Fruit fly (Drosophila melanogaster) whole organism, embryonic: ENCODE measurements around the gene CG7365.

Experiments used
- Antp ChIP-seq: fragments of 200-800 bp; sonication (Bioruptor generic); optimal IDR thresholded peaks from 3 replicates; lab custom pipeline; 2016; ENCODE audit warnings: missing biosample characterization, missing genetic modification characterization
- BtbVII ChIP-seq: fragments of 200-800 bp; sonication (Bioruptor generic); optimal IDR thresholded peaks from 3 replicates; lab custom pipeline; 2017; ENCODE audit warnings: missing biosample characterization, mild to moderate bottlenecking, missing genetic modification characterization
- CG11560 ChIP-seq: fragments of 200-800 bp; sonication (Bioruptor generic); IDR thresholded peaks from 3 replicates; pipeline ENCODE4 v1.3.6; 2022; ENCODE audit warnings: missing biosample characterization, missing genetic modification characterization
- CG11695 ChIP-seq: fragments of 200-800 bp; sonication (Bioruptor generic); IDR thresholded peaks from 3 replicates; pipeline ENCODE4 v1.3.6; 2022; ENCODE audit warnings: missing biosample characterization, missing genetic modification characterization
- CG12219 ChIP-seq: fragments of 200-800 bp; sonication (Bioruptor generic); optimal IDR thresholded peaks from 3 replicates; lab custom pipeline; 2018; ENCODE audit warnings: missing biosample characterization, mild to moderate bottlenecking, missing genetic modification characterization
- CG13296 ChIP-seq: fragments of 200-800 bp; sonication (Bioruptor generic); optimal IDR thresholded peaks from 3 replicates; lab custom pipeline; 2018; ENCODE audit warnings: missing biosample characterization, mild to moderate bottlenecking, missing genetic modification characterization
- CG15011 ChIP-seq: fragments of 200-800 bp; sonication (Bioruptor generic); optimal IDR thresholded peaks from 3 replicates; lab custom pipeline; 2018; ENCODE audit warnings: missing biosample characterization, mild to moderate bottlenecking, missing genetic modification characterization
- CG1602 ChIP-seq: fragments of 200-800 bp; sonication (Bioruptor generic); optimal IDR thresholded peaks from 3 replicates; lab custom pipeline; 2016; ENCODE audit warnings: missing biosample characterization, missing genetic modification characterization
- CG17328 ChIP-seq: fragments of 200-800 bp; sonication (Bioruptor generic); IDR thresholded peaks from 2 replicates; pipeline ENCODE4 v1.3.6; 2022; ENCODE audit warnings: missing biosample characterization, missing genetic modification characterization
- CG2129 ChIP-seq: fragments of 200-800 bp; sonication (Bioruptor generic); IDR thresholded peaks from 2 replicates; pipeline ENCODE4 v1.3.6; 2022; ENCODE audit warnings: missing biosample characterization, missing genetic modification characterization; ENCODE audit not compliant: partially characterized antibody
- CG3407 ChIP-seq: fragments of 200-800 bp; sonication (Bioruptor generic); optimal IDR thresholded peaks from 2 replicates; lab custom pipeline; 2018; ENCODE audit warnings: missing biosample characterization, mild to moderate bottlenecking, missing genetic modification characterization
- CG4328 ChIP-seq: fragments of 200-800 bp; sonication (Bioruptor generic); optimal IDR thresholded peaks from 3 replicates; lab custom pipeline; 2017; ENCODE audit warnings: missing biosample characterization, missing genetic modification reagents, missing genetic modification characterization
- CG5953 ChIP-seq: fragments of 200-800 bp; sonication (Bioruptor generic); IDR thresholded peaks from 2 replicates; pipeline ENCODE4 v1.3.6; 2022; ENCODE audit warnings: missing biosample characterization, missing genetic modification characterization
- CG6683 ChIP-seq: fragments of 200-800 bp; sonication (Bioruptor generic); optimal IDR thresholded peaks from 2 replicates; lab custom pipeline; 2017; ENCODE audit warnings: missing biosample characterization, mild to moderate bottlenecking, missing genetic modification characterization, missing genetic modification reagents
- CG6813 ChIP-seq: fragments of 200-800 bp; sonication (Bioruptor generic); optimal IDR thresholded peaks from 2 replicates; lab custom pipeline; 2017; ENCODE audit warnings: missing biosample characterization, missing genetic modification characterization, mild to moderate bottlenecking, moderate library complexity, missing genetic modification reagents
- CG7928 ChIP-seq: fragments of 200-800 bp; sonication (Bioruptor generic); optimal IDR thresholded peaks from 2 replicates; lab custom pipeline; 2017; ENCODE audit warnings: missing biosample characterization, mild to moderate bottlenecking, missing genetic modification characterization
- CG8388 ChIP-seq: fragments of 200-800 bp; sonication (Bioruptor generic); optimal IDR thresholded peaks from 2 replicates; lab custom pipeline; 2019; ENCODE audit warnings: missing biosample characterization, mild to moderate bottlenecking, missing genetic modification characterization, moderate library complexity
- CG8765 ChIP-seq: fragments of 200-800 bp; sonication (Bioruptor generic); IDR thresholded peaks from 2 replicates; pipeline ENCODE4 v1.3.6; 2022; ENCODE audit warnings: missing biosample characterization, missing genetic modification characterization
- CG8924 ChIP-seq: fragments of 200-800 bp; optimal IDR thresholded peaks from 3 replicates; lab custom pipeline; 2019; ENCODE audit warnings: missing biosample characterization, mild to moderate bottlenecking, missing genetic modification characterization, moderate library complexity
- CG9609 ChIP-seq: fragments of 200-800 bp; sonication (Bioruptor generic); optimal IDR thresholded peaks from 3 replicates; lab custom pipeline; 2016; ENCODE audit warnings: missing biosample characterization, missing genetic modification characterization
- Ets65A ChIP-seq: fragments of 200-800 bp; sonication (Bioruptor generic); peaks from one replicate; lab custom pipeline; 2016; ENCODE audit warnings: missing biosample characterization, missing genetic modification characterization
- Gsc ChIP-seq: fragments of 200-800 bp; sonication (Bioruptor generic); IDR thresholded peaks from 2 replicates; pipeline ENCODE4 v1.3.6; 2022; ENCODE audit warnings: missing biosample characterization, missing genetic modification characterization
- Hand ChIP-seq: fragments of 200-800 bp; sonication (Bioruptor generic); optimal IDR thresholded peaks from 2 replicates; lab custom pipeline; 2017; ENCODE audit warnings: mild to moderate bottlenecking, missing biosample characterization, missing genetic modification reagents, missing genetic modification characterization
- MBD-R2 ChIP-seq: fragments of 200-800 bp; sonication (Bioruptor generic); IDR thresholded peaks from 2 replicates; pipeline ENCODE4 v1.3.6; 2022; ENCODE audit warnings: missing biosample characterization, missing genetic modification characterization
- MTF-1 ChIP-seq: fragments of 200-800 bp; sonication (Bioruptor generic); optimal IDR thresholded peaks from 2 replicates; lab custom pipeline; 2018; ENCODE audit warnings: missing biosample characterization, mild to moderate bottlenecking, missing genetic modification characterization, borderline replicate concordance
- Max ChIP-seq: fragments of 200-800 bp; sonication (Bioruptor generic); optimal IDR thresholded peaks from 2 replicates; lab custom pipeline; 2016; ENCODE audit warnings: missing biosample characterization, mild to moderate bottlenecking, missing genetic modification characterization
- Mrtf ChIP-seq: fragments of 200-800 bp; sonication (Bioruptor generic); IDR thresholded peaks from 3 replicates; pipeline ENCODE4 v1.3.6; 2022; ENCODE audit warnings: missing biosample characterization, missing genetic modification characterization
- Oaz ChIP-seq: fragments of 200-800 bp; sonication (Bioruptor generic); IDR thresholded peaks from 2 replicates; pipeline ENCODE4 v1.3.6; 2022; ENCODE audit warnings: missing biosample characterization, missing genetic modification characterization
- Opbp ChIP-seq: fragments of 200-800 bp; sonication (Bioruptor generic); IDR thresholded peaks from 3 replicates; pipeline ENCODE4 v1.3.6; 2022; ENCODE audit warnings: missing biosample characterization, missing genetic modification characterization; ENCODE audit not compliant: partially characterized antibody
- Ravus ChIP-seq: fragments of 200-800 bp; sonication (Bioruptor generic); IDR thresholded peaks from 2 replicates; pipeline ENCODE4 v1.3.6; 2022; ENCODE audit warnings: missing biosample characterization, missing genetic modification characterization
- TFAM ChIP-seq: fragments of 200-800 bp; sonication (Bioruptor generic); optimal IDR thresholded peaks from 2 replicates; lab custom pipeline; 2017; ENCODE audit warnings: missing biosample characterization, missing genetic modification characterization, inconsistent platforms
- al ChIP-seq: fragments of 200-800 bp; sonication (Bioruptor generic); IDR thresholded peaks from 2 replicates; pipeline ENCODE4 v1.3.6; 2022; ENCODE audit warnings: missing biosample characterization, missing genetic modification characterization
- ato ChIP-seq: fragments of 200-800 bp; sonication (Bioruptor generic); IDR thresholded peaks from 2 replicates; pipeline ENCODE4 v1.3.6; 2022; ENCODE audit warnings: missing biosample characterization, missing genetic modification characterization; ENCODE audit not compliant: partially characterized antibody
- cad ChIP-seq: fragments of >200 bp; optimal IDR thresholded peaks from 2 replicates; lab custom pipeline; 2017; ENCODE audit warnings: missing biosample characterization, missing genetic modification characterization
- dpn ChIP-seq, 2 experiments: fragments of 200-800 bp; sonication (Bioruptor generic); optimal IDR thresholded peaks; 3 replicates each; lab custom pipeline; 2016; ENCODE audit warnings: missing biosample characterization in 2 of 2, missing genetic modification characterization in 2 of 2
- fd64A ChIP-seq: fragments of 200-800 bp; sonication (Bioruptor generic); optimal IDR thresholded peaks from 3 replicates; lab custom pipeline; 2018; ENCODE audit warnings: missing biosample characterization, mild to moderate bottlenecking, missing genetic modification characterization
- gce ChIP-seq: fragments of 200-800 bp; sonication (Bioruptor generic); IDR thresholded peaks from 3 replicates; pipeline ENCODE4 v1.3.6; 2022; ENCODE audit warnings: missing biosample characterization, missing genetic modification characterization
- grn ChIP-seq: fragments of 200-800 bp; sonication (Bioruptor generic); optimal IDR thresholded peaks from 3 replicates; lab custom pipeline; 2017; ENCODE audit warnings: missing biosample characterization, missing genetic modification characterization
- hbn ChIP-seq: fragments of 200-800 bp; sonication (Bioruptor generic); IDR thresholded peaks from 2 replicates; pipeline ENCODE4 v1.3.6; 2022; ENCODE audit warnings: missing biosample characterization, missing genetic modification characterization; ENCODE audit not compliant: partially characterized antibody
- klu ChIP-seq: fragments of 200-800 bp; sonication (Bioruptor generic); IDR thresholded peaks from 2 replicates; pipeline ENCODE4 v1.3.6; 2022; ENCODE audit warnings: missing biosample characterization, missing genetic modification characterization
- lilli ChIP-seq: fragments of 200-800 bp; sonication (Bioruptor generic); optimal IDR thresholded peaks from 3 replicates; lab custom pipeline; 2016; ENCODE audit warnings: missing biosample characterization, missing genetic modification characterization
- lov ChIP-seq, 2 experiments: fragments of 200-800 bp in 1 of 2; fragments of >200 bp in 1 of 2; sonication (Bioruptor generic) in 1 of 2; IDR thresholded peaks in 1 of 2; optimal IDR thresholded peaks in 1 of 2; 2 replicates in 1 of 2; 3 replicates in 1 of 2; pipeline versions ENCODE4 v1.3.6 to Lab custom; 2017 to 2022; ENCODE audit warnings: missing biosample characterization in 1 of 2, missing genetic modification characterization in 1 of 2
- luna ChIP-seq: fragments of 200-800 bp; sonication (Bioruptor generic); optimal IDR thresholded peaks from 2 replicates; lab custom pipeline; 2016; ENCODE audit warnings: missing biosample characterization, missing genetic modification characterization
- nau ChIP-seq: fragments of 200-800 bp; sonication (Bioruptor generic); optimal IDR thresholded peaks from 3 replicates; lab custom pipeline; 2017; ENCODE audit warnings: missing biosample characterization, mild to moderate bottlenecking, missing genetic modification characterization, missing genetic modification reagents
- org-1 ChIP-seq: fragments of 200-800 bp; sonication (Bioruptor generic); optimal IDR thresholded peaks from 2 replicates; lab custom pipeline; 2017; ENCODE audit warnings: missing biosample characterization, missing genetic modification characterization
- pfk ChIP-seq: fragments of 200-800 bp; sonication (Bioruptor generic); optimal IDR thresholded peaks from 2 replicates; lab custom pipeline; 2018; ENCODE audit warnings: missing biosample characterization, mild to moderate bottlenecking, missing genetic modification characterization, moderate library complexity
- pros ChIP-seq: fragments of 200-800 bp; sonication (Bioruptor generic); optimal IDR thresholded peaks from 3 replicates; lab custom pipeline; 2019; ENCODE audit warnings: missing biosample characterization, mild to moderate bottlenecking, missing genetic modification characterization, moderate library complexity
- sens-2 ChIP-seq: fragments of 200-800 bp; sonication (Bioruptor generic); IDR thresholded peaks from 2 replicates; pipeline ENCODE4 v1.3.6; 2022; ENCODE audit warnings: missing biosample characterization, missing genetic modification characterization
- unpg ChIP-seq: fragments of 200-800 bp; sonication (Bioruptor generic); optimal IDR thresholded peaks from 3 replicates; lab custom pipeline; 2018; ENCODE audit warnings: missing biosample characterization, mild to moderate bottlenecking, missing genetic modification characterization, moderate library complexity
- z ChIP-seq: fragments of 200-800 bp; sonication (Bioruptor generic); IDR thresholded peaks from 3 replicates; pipeline ENCODE4 v1.3.6; 2022; ENCODE audit warnings: missing biosample characterization, missing genetic modification characterization

CG7365 gene

DNA sequence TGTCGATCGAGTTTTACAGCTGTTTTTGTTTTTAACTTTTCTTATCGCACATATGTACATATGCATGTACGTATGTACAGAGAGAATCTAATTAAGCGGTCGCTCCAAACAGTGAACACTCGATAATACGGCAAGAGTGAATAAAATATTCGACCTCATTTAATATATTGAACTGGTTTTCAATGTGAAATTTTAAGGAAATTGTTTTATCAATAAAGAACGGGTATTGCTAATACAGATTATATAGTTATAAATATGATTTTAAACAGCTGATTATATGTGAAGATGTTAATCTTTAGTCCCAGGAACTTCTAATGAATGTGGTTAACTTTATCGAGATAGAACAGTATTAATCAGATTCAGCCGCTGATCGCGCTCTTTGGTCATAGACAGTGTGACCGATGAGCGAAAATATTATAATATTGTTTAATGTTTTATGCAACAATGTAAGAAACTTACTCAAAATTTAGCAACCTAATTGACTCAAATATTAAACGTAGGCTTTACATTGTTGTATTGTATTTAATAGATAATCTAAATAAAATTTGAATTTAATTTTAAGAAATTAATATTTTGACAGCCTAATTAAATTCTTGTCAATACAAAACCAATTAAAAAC, 13.5 kb upstream of the CG7365 start, which contains the start of gene CG7328 (continued):
- TF ChIP-seq CG11560 (tag; lab: Robert Waterston, UW) (no peak), CG8924 (tag; lab: Kevin White, UChicago) (no peak), Gsc (no peak), nau (GFP tag; lab: Kevin White, UChicago) (no peak), CG7928 (GFP tag; lab: Kevin White, UChicago) (no peak), z (GFP tag; lab: Robert Waterston, UW) (no peak), klu (GFP tag; lab: Robert Waterston, UW) (no peak), grn (peak; percentile 78), CG1602 (GFP tag; lab: Kevin White, UChicago) (peak; percentile 33), CG6813 (GFP tag; lab: Kevin White, UChicago) (peak; percentile 9), sens-2 (GFP tag; lab: Robert Waterston, UW) (no peak), ato (GFP tag; lab: Robert Waterston, UW) (no peak), CG17328 (GFP tag; lab: Robert Waterston, UW) (peak; percentile 23; the same call in 1 of the 2 replicates), CG3407 (no peak), MTF-1 (GFP tag; lab: Kevin White, UChicago) (no peak), luna (GFP tag; lab: Kevin White, UChicago) (no peak), Antp (GFP tag; lab: Kevin White, UChicago) (no peak), Hand (GFP tag; lab: Kevin White, UChicago) (peak; percentile 37), org-1 (peak; percentile 3), CG13296 (GFP tag; lab: Kevin White, UChicago) (no peak), pros (GFP tag; lab: Kevin White, UChicago) (no peak), pfk (GFP tag; lab: Kevin White, UChicago) (no peak), CG11695 (GFP tag; lab: Robert Waterston, UW) (peak; percentile 66; the same call in 2 of the 3 replicates), gce (GFP tag; lab: Robert Waterston, UW) (peak; percentile 11; the same call in 1 of the 3 replicates), TFAM (GFP tag; lab: Kevin White, UChicago) (no peak), CG8765 (GFP tag; lab: Robert Waterston, UW) (no peak), BtbVII (GFP tag; lab: Kevin White, UChicago) (no peak), Max (no peak), cad (GFP tag; lab: Kevin White, UChicago) (no peak), CG6683 (GFP tag; lab: Kevin White, UChicago) (no peak), hbn (GFP tag; lab: Robert Waterston, UW) (no peak), CG8388 (GFP tag; lab: Kevin White, UChicago) (no peak), Ets65A (GFP tag; lab: Kevin White, UChicago) (peak; percentile 80), CG4328 (GFP tag; lab: Kevin White, UChicago) (peak; percentile 23), CG9609 (GFP tag; lab: Kevin White, UChicago) (no peak), CG12219 (peak; percentile 53), lov (optimal IDR thresholded peaks at IDR 0.05; lab: Kevin White, UChicago) (no peak), lov (GFP tag; IDR thresholded peaks at IDR 0.05; lab: Robert Waterston, UW) (no peak), al (GFP tag; lab: Robert Waterston, UW) (peak; percentile 43), Opbp (GFP tag; lab: Robert Waterston, UW) (no peak), Mrtf (no peak), Oaz (GFP tag; lab: Robert Waterston, UW) (no peak), unpg (no peak), CG2129 (GFP tag; lab: Robert Waterston, UW) (no peak), dpn (GFP tag; optimal IDR thresholded peaks at IDR 0.05; lab: Kevin White, UChicago) (peak; percentile 23 to 43), fd64A (GFP tag; lab: Kevin White, UChicago) (no peak), CG5953 (GFP tag; lab: Robert Waterston, UW) (no peak), lilli (GFP tag; lab: Kevin White, UChicago) (no peak), CG15011 (no peak), Ravus (GFP tag; lab: Robert Waterston, UW) (no peak), MBD-R2 (peak; percentile 21; the same call in 1 of the 2 replicates)
